Worm (Caenorhabditis elegans) whole organism, young adult: ENCODE results near the gene dcap-1.

Source experiments
- mcd-1 ChIP-seq: fragments of 200-800 bp; sonication (Bioruptor generic); IDR thresholded peaks from 2 replicates; pipeline ENCODE4 v1.3.6; 2022; ENCODE audit warnings: missing genetic modification reagents, missing genetic modification characterization, missing compliant biosample characterization
- xnd-1 ChIP-seq: sonication (generic microtip); optimal IDR thresholded peaks from 2 replicates; lab custom pipeline; 2016; ENCODE audit warnings: missing genotype, missing genetic modification reagents, missing genetic modification characterization, missing compliant biosample characterization

DNA sequence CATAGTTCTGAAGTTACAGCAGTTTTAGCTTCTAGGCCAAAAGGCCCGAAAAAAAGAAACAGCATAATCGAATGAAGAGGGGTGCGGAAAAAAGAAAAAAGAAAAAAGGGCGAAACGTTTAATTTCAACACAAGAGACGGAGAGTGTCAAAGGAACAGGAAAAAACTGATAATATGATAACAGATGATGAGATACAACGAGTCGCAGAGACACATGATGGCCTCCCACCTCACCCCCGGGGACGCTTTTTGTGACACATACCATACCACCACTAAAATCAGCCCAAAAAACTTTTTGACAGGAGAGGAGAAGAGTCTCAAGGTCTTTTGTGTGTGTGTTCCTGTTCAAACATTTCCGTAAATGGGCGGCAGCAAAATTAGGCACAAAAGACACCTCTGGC lies 19.5 kb downstream of the dcap-1 start:
- TF ChIP-seq xnd-1 (tag; lab: Kevin White, UChicago) (no peak), mcd-1 (no peak)
